Worm (Caenorhabditis elegans): ENCODE measurements around the gene srh-212.
"Not testable (repeated sequence)": the region's sequence is repeated elsewhere in the genome, so short reads cannot be mapped to it uniquely, and the experiment has no call there.

Gene srh-212

DNA sequence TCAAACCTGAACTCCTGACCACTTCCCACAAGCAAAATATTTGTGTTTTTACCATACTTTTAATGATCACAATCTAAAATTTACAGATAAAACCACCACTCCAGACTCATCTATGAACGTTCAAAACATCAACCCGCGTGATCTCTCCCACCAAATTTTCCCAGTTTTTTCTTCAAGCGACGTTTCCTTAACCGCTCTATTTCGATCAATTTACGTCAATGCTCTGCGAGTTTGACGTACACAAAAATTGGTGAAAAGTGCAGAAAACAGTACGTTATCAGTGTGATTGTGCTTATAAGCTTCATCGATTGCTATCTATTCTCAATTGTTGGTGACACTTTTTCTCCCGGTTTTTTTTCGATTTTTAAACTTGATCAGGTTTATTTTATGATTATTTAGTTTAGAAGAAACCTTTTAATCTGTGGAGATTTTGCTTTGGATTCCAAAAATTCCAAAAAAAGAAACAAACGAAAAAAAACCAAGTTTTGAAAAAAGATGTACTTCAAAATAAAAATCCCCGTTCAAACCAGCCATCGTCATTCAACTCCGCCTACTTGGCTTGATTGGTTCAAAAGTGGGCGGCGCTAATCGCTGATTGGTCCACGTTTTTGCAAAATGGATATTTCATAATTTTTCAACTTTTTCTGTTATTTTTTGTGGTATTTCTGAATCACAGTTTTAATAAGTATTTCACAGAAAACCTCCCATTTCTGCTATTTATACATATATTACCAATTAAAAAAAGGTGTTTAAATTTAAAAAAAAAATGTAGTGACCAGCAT, 35.5 kb upstream of the srh-212 start:
- no peak for TF ChIP-seq dve-1 (tag; optimal IDR thresholded peaks at IDR 0.05)
- peak; percentile 72 for TF ChIP-seq nfya-1 (tag; optimal IDR thresholded peaks at IDR 0.05)

DNA sequence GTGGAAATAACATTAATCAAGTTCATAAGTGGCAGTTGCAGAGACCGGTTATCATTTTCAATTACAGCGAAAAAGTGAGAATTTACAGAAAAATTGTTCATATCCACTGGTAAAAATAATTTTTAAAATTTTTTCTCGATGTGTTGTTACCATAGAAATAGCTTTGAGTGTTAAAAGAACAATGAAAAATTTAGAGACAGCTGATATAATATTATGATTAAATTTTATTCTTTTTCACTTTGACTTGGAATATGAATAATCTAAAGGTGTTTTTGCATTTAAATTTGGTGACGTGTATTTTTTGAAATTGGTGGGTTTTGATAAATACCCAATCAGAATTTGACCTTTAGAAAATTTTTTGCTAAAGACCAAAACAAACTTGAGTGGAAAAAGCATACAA, 34.6 kb upstream of the srh-212 start, which contains the start of gene F59B1.6:
F59B1.6 (minus strand) TSS at position 101 of the 400 bp plus-strand sequence.
- TF ChIP-seq sox-2 (GFP tag; IDR thresholded peaks at IDR 0.05), result no peak
- no peak for TF ChIP-seq hlh-15 (tag; optimal IDR thresholded peaks at IDR 0.05)
- TF ChIP-seq odd-2 (tag; optimal IDR thresholded peaks at IDR 0.05), result no peak
- no peak for TF ChIP-seq hlh-30 (tag; optimal IDR thresholded peaks at IDR 0.05; ENCODE audit: insufficient read depth)
- no peak for TF ChIP-seq hlh-8 (tag; optimal IDR thresholded peaks at IDR 0.05)
- no peak for TF ChIP-seq rnt-1 (tag; optimal IDR thresholded peaks at IDR 0.05)
- no peak for TF ChIP-seq eyg-1 (tag; optimal IDR thresholded peaks at IDR 0.05)

- TF ChIP-seq dve-1 (tag; optimal IDR thresholded peaks at IDR 0.05), result no peak
- no peak for TF ChIP-seq C38D4.7 (GFP tag; optimal IDR thresholded peaks at IDR 0.05)
- no peak for TF ChIP-seq gmeb-2 (tag; optimal IDR thresholded peaks at IDR 0.05)
- TF ChIP-seq odd-2 (tag; optimal IDR thresholded peaks at IDR 0.05), result no peak
- TF ChIP-seq lim-6 (tag; optimal IDR thresholded peaks at IDR 0.05), result no peak
- no peak for TF ChIP-seq che-1 (tag; optimal IDR thresholded peaks at IDR 0.05)
- no peak for TF ChIP-seq hlh-6 (tag; optimal IDR thresholded peaks at IDR 0.05)
- TF ChIP-seq tbx-2 (tag; optimal IDR thresholded peaks at IDR 0.05), result no peak
- no peak for TF ChIP-seq ceh-24 (tag; optimal IDR thresholded peaks at IDR 0.05)
- TF ChIP-seq sox-2 (GFP tag; IDR thresholded peaks at IDR 0.05), result no peak
- no peak for TF ChIP-seq ceh-34 (tag; optimal IDR thresholded peaks at IDR 0.05)
These were observed 30.0 kb upstream of the srh-212 start, which contains the start of gene F59B1.4 for ce11 chrV:3626944-3627343. TSS of gene F59B1.4 (minus strand) at chrV:3627044.

- not testable (repeated sequence) for TF ChIP-seq hlh-15 (tag; optimal IDR thresholded peaks at IDR 0.05); hlh-6 (tag; optimal IDR thresholded peaks at IDR 0.05); unc-55 (GFP tag; optimal IDR thresholded peaks at IDR 0.05)
These were observed 23.7 kb upstream of the srh-212 start, which contains the start of gene srx-93 for ce11 chrV:3620608-3621007. TSS of gene srx-93 (minus strand) at chrV:3620708.

DNA sequence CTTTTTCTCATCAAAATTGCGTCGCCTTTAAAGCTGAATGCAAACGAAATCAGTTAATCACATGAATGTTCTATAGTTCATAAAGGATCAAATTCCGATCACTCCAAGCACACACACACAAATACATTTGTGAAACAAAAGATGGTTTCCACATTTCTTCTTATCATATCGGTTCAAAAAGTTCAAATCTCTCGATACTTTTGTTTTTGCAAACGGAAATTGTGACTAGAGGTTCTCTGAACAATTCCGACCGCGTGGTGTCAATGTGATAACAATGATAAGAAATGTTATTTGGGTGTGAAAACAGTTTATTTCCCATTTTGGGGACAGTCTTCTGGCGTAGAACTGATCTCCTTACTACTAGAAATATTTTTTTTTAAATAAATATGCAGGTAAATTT, 19.9 kb upstream of the srh-212 start:
- TF ChIP-seq unc-42 (tag; optimal IDR thresholded peaks at IDR 0.05) (no peak), sdc-2 (tag; optimal IDR thresholded peaks at IDR 0.05) (no peak)

DNA sequence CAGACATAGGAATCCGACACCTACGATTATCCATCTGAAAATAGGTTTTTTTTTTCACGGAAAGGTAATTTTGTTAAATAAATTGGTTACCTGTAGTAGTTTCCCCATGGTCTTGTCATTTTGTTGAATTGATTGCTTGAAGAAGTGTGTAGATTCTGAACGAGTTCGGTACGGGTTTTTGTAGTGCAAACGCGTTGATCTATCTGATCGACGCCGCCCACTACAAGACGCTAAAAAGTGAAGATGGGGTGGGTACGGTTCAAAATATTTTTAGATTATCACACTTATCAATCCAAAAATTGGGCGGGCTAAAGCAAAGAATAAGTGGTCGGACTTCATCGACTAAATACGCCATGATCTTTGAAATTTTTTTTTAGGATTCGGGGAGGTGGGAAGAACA, 17.4 kb upstream of the srh-212 start, which contains the start of gene T22F3.11:
T22F3.11 (minus strand) TSS at position 157 of the 400 bp plus-strand sequence.
- TF ChIP-seq ceh-45 (GFP tag; IDR thresholded peaks at IDR 0.05), result no peak
- no peak for TF ChIP-seq ceh-30 (tag; optimal IDR thresholded peaks at IDR 0.05)
- no peak for TF ChIP-seq ceh-19 (GFP tag; optimal IDR thresholded peaks at IDR 0.05)
- TF ChIP-seq gmeb-2 (tag; optimal IDR thresholded peaks at IDR 0.05), result no peak
- no peak for TF ChIP-seq lin-11 (tag; optimal IDR thresholded peaks at IDR 0.05)
- TF ChIP-seq ceh-48 (tag; optimal IDR thresholded peaks at IDR 0.05), result no peak
- TF ChIP-seq pqm-1 (tag; optimal IDR thresholded peaks at IDR 0.05), result no peak
- no peak for TF ChIP-seq C08G9.2 (tag; optimal IDR thresholded peaks at IDR 0.05)
- TF ChIP-seq ttx-3 (tag; optimal IDR thresholded peaks at IDR 0.05), result no peak
- no peak for TF ChIP-seq dmd-4 (tag; optimal IDR thresholded peaks at IDR 0.05; ENCODE audit: borderline replicate concordance)
- TF ChIP-seq unc-42 (tag; optimal IDR thresholded peaks at IDR 0.05), result no peak
- TF ChIP-seq pat-9 (tag; optimal IDR thresholded peaks at IDR 0.05), result no peak
- no peak for TF ChIP-seq elt-4 (tag; optimal IDR thresholded peaks at IDR 0.05)
- TF ChIP-seq odd-2 (tag; optimal IDR thresholded peaks at IDR 0.05), result no peak
- TF ChIP-seq sox-2 (GFP tag; IDR thresholded peaks at IDR 0.05), result no peak
- no peak for TF ChIP-seq tbx-7 (tag; optimal IDR thresholded peaks at IDR 0.05)
- no peak for TF ChIP-seq eyg-1 (tag; optimal IDR thresholded peaks at IDR 0.05)

Measured in whole organism, late embryonic.